Worm (Caenorhabditis elegans) whole organism, young adult: ENCODE results near the gene fbxa-5.

Experiments used
- B0261.1 ChIP-seq: sonication (generic microtip); optimal IDR thresholded peaks from 2 replicates; lab custom pipeline; 2016; ENCODE audit warnings: mild to moderate bottlenecking, missing genetic modification characterization, moderate library complexity, missing compliant biosample characterization
- B0336.3 ChIP-seq: fragments of 200-800 bp; sonication (Bioruptor generic); IDR thresholded peaks from 2 replicates; pipeline ENCODE4 v1.3.6; 2022; ENCODE audit warnings: missing genetic modification characterization, missing compliant biosample characterization
- C17E4.6 ChIP-seq: fragments of 200-800 bp; sonication (Bioruptor generic); IDR thresholded peaks from 2 replicates; pipeline ENCODE4 v1.3.6; 2022; ENCODE audit warnings: missing genetic modification reagents, missing genetic modification characterization, missing compliant biosample characterization
- F23B12.7 ChIP-seq: sonication (generic microtip); optimal IDR thresholded peaks from 2 replicates; lab custom pipeline; 2017; ENCODE audit warnings: missing genetic modification characterization, mild to moderate bottlenecking, missing compliant biosample characterization, antibody characterized with exemption, moderate library complexity; ENCODE audit not compliant: insufficient read depth
- F33H1.4 ChIP-seq: fragments of 200-800 bp; sonication (Bioruptor generic); IDR thresholded peaks from 2 replicates; pipeline ENCODE4 v1.3.6; 2022; ENCODE audit warnings: missing genetic modification reagents, missing genetic modification characterization, missing compliant biosample characterization
- F37B4.10 ChIP-seq: fragments of 200-800 bp; sonication (Bioruptor generic); IDR thresholded peaks from 2 replicates; pipeline ENCODE4 v1.3.6; 2022; ENCODE audit warnings: missing genetic modification characterization, missing compliant biosample characterization
- F49E8.2 ChIP-seq: sonication (generic microtip); optimal IDR thresholded peaks from 3 replicates; lab custom pipeline; 2017; ENCODE audit warnings: missing genetic modification characterization, mild to moderate bottlenecking, missing compliant biosample characterization, antibody characterized with exemption, moderate library complexity; ENCODE audit not compliant: insufficient read depth
- aptf-2 ChIP-seq: fragments of 200-800 bp; sonication (Bioruptor generic); conservative IDR thresholded peaks from 2 replicates; pipeline ENCODE4 v1.3.6; 2022; ENCODE audit warnings: missing genetic modification reagents, missing genetic modification characterization, missing compliant biosample characterization
- atf-7 ChIP-seq: sonication (generic microtip); optimal IDR thresholded peaks from 2 replicates; lab custom pipeline; 2017; ENCODE audit warnings: mild to moderate bottlenecking, missing genetic modification characterization, missing compliant biosample characterization
- athp-1 ChIP-seq: sonication (generic microtip); optimal IDR thresholded peaks from 2 replicates; lab custom pipeline; 2017; ENCODE audit warnings: mild to moderate bottlenecking, missing genetic modification characterization, missing compliant biosample characterization
- bed-2 ChIP-seq: fragments of 200-800 bp; sonication (Bioruptor generic); IDR thresholded peaks from 2 replicates; pipeline ENCODE4 v1.3.6; 2022; ENCODE audit warnings: missing genetic modification reagents, missing genetic modification characterization, missing compliant biosample characterization
- cebp-1 ChIP-seq, 2 experiments: fragments of 200-800 bp in 1 of 2; sonication (Bioruptor generic) in 1 of 2; sonication (generic microtip) in 1 of 2; IDR thresholded peaks in 1 of 2; optimal IDR thresholded peaks in 1 of 2; 2 replicates each; pipeline versions ENCODE4 v1.3.6 to Lab custom; 2017 to 2022; ENCODE audit warnings: missing compliant biosample characterization in 2 of 2, missing genetic modification characterization in 2 of 2, mild to moderate bottlenecking in 1 of 2, missing genetic modification reagents in 1 of 2, moderate library complexity in 1 of 2
- cebp-2 ChIP-seq: fragments of 200-800 bp; sonication (Bioruptor generic); IDR thresholded peaks from 2 replicates; pipeline ENCODE4 v1.3.6; 2022; ENCODE audit warnings: missing genetic modification characterization, missing compliant biosample characterization
- ceh-100 ChIP-seq: fragments of 200-800 bp; sonication (Bioruptor generic); IDR thresholded peaks from 2 replicates; pipeline ENCODE4 v1.3.6; 2022; ENCODE audit warnings: missing genetic modification reagents, missing genetic modification characterization, missing compliant biosample characterization
- ceh-27 ChIP-seq: fragments of 200-800 bp; sonication (Bioruptor generic); optimal IDR thresholded peaks from 2 replicates; lab custom pipeline; 2018; ENCODE audit warnings: mild to moderate bottlenecking, missing genetic modification characterization, moderate library complexity, missing compliant biosample characterization
- chd-7 ChIP-seq: sonication (generic microtip); optimal IDR thresholded peaks from 2 replicates; lab custom pipeline; 2016; ENCODE audit warnings: mild to moderate bottlenecking, missing genetic modification characterization, moderate library complexity, missing compliant biosample characterization
- die-1 ChIP-seq: sonication (generic microtip); optimal IDR thresholded peaks from 2 replicates; lab custom pipeline; 2016; ENCODE audit warnings: missing genotype, mild to moderate bottlenecking, missing genetic modification characterization, missing compliant biosample characterization
- dpl-1 ChIP-seq: fragments of 150-350 bp; optimal IDR thresholded peaks from 2 replicates; lab custom pipeline; 2014; ENCODE audit warnings: missing biosample characterization, missing genetic modification reagents, missing genetic modification characterization
- egrh-3 ChIP-seq: fragments of 200-800 bp; sonication (Bioruptor generic); IDR thresholded peaks from 2 replicates; pipeline ENCODE4 v1.3.6; 2022; ENCODE audit warnings: missing genetic modification reagents, missing genetic modification characterization, missing compliant biosample characterization
- gei-17 ChIP-seq: fragments of 200-800 bp; sonication (Bioruptor generic); optimal IDR thresholded peaks from 2 replicates; lab custom pipeline; 2018; ENCODE audit warnings: mild to moderate bottlenecking, missing genetic modification characterization, missing compliant biosample characterization
- him-1 ChIP-seq: sonication (generic microtip); optimal IDR thresholded peaks from 2 replicates; lab custom pipeline; 2016; ENCODE audit warnings: missing genotype, missing genetic modification reagents, missing genetic modification characterization, missing compliant biosample characterization
- hlh-26 ChIP-seq: fragments of 200-800 bp; sonication (Bioruptor generic); conservative IDR thresholded peaks from 2 replicates; pipeline ENCODE4 v1.3.6; 2022; ENCODE audit warnings: missing genetic modification reagents, missing genetic modification characterization, missing compliant biosample characterization
- hrde-1 ChIP-seq: sonication (generic microtip); optimal IDR thresholded peaks from 2 replicates; lab custom pipeline; 2016; ENCODE audit warnings: missing genetic modification characterization, mild to moderate bottlenecking, missing compliant biosample characterization, moderate library complexity, missing genotype, missing genetic modification reagents, borderline replicate concordance
- hsf-1 ChIP-seq: fragments of 200-800 bp; sonication (Bioruptor generic); IDR thresholded peaks from 2 replicates; pipeline ENCODE4 v1.3.6; 2022; ENCODE audit warnings: missing genetic modification reagents, missing genetic modification characterization, missing compliant biosample characterization
- lag-1 ChIP-seq: fragments of 200-800 bp; sonication (Bioruptor generic); IDR thresholded peaks from 2 replicates; pipeline ENCODE4 v1.3.6; 2022; ENCODE audit warnings: missing genetic modification reagents, missing genetic modification characterization, missing compliant biosample characterization
- lin-35 ChIP-seq, 3 experiments: fragments of 150-350 bp in 2 of 3; sonication (generic microtip) in 1 of 3; optimal IDR thresholded peaks; 2 replicates each; lab custom pipeline; 2014 to 2018; ENCODE audit warnings: missing biosample characterization in 3 of 3, missing genetic modification characterization in 3 of 3, missing genetic modification reagents in 3 of 3
- lir-1 ChIP-seq: fragments of 200-800 bp; sonication (Bioruptor generic); conservative IDR thresholded peaks from 2 replicates; pipeline ENCODE4 v1.3.6; 2022; ENCODE audit warnings: missing genetic modification reagents, missing genetic modification characterization, missing compliant biosample characterization
- lsl-1 ChIP-seq: fragments of 200-800 bp; sonication (Bioruptor generic); optimal IDR thresholded peaks from 2 replicates; lab custom pipeline; 2018; ENCODE audit warnings: mild to moderate bottlenecking, missing genetic modification characterization, moderate library complexity, missing compliant biosample characterization
- lsy-27 ChIP-seq: sonication (generic microtip); optimal IDR thresholded peaks from 2 replicates; lab custom pipeline; 2017; ENCODE audit warnings: missing genetic modification characterization, mild to moderate bottlenecking, missing compliant biosample characterization, antibody characterized with exemption, missing genotype, borderline replicate concordance; ENCODE audit not compliant: insufficient read depth
- madf-3 ChIP-seq: fragments of 200-800 bp; sonication (Bioruptor generic); IDR thresholded peaks from 2 replicates; pipeline ENCODE4 v1.3.6; 2022; ENCODE audit warnings: missing genetic modification reagents, missing genetic modification characterization, missing compliant biosample characterization
- nfya-2 ChIP-seq: fragments of 200-800 bp; sonication (Bioruptor generic); IDR thresholded peaks from 2 replicates; pipeline ENCODE4 v1.3.6; 2022; ENCODE audit warnings: missing genetic modification reagents, missing genetic modification characterization, missing compliant biosample characterization
- nhr-80 ChIP-seq: sonication (generic microtip); optimal IDR thresholded peaks from 2 replicates; lab custom pipeline; 2016; ENCODE audit warnings: missing genetic modification characterization, missing compliant biosample characterization
- rcor-1 ChIP-seq: fragments of 200-800 bp; sonication (Bioruptor generic); IDR thresholded peaks from 2 replicates; pipeline ENCODE4 v1.3.6; 2022; ENCODE audit warnings: missing genetic modification reagents, missing genetic modification characterization, missing compliant biosample characterization
- rpc-1 ChIP-seq, 2 experiments: fragments of 150-350 bp in 1 of 2; sonication (generic microtip) in 1 of 2; optimal IDR thresholded peaks; 2 replicates each; lab custom pipeline; 2014 to 2018; ENCODE audit warnings: missing biosample characterization in 1 of 2, missing genetic modification characterization in 1 of 2, missing genetic modification reagents in 1 of 2, missing genotype in 1 of 2
- snpc-1.1 ChIP-seq: sonication (generic microtip); optimal IDR thresholded peaks from 2 replicates; lab custom pipeline; 2017; ENCODE audit warnings: missing genetic modification characterization, mild to moderate bottlenecking, missing compliant biosample characterization, antibody characterized with exemption, moderate library complexity, missing genotype, missing genetic modification reagents; ENCODE audit not compliant: insufficient read depth
- snpc-1.3 ChIP-seq: sonication (generic microtip); optimal IDR thresholded peaks from 2 replicates; lab custom pipeline; 2017; ENCODE audit warnings: missing genetic modification characterization, mild to moderate bottlenecking, missing compliant biosample characterization, antibody characterized with exemption, moderate library complexity, missing genotype, missing genetic modification reagents; ENCODE audit not compliant: insufficient read depth
- snpc-4 ChIP-seq, 5 experiments: fragments of 150-350 bp in 1 of 5; sonication (generic microtip) in 4 of 5; optimal IDR thresholded peaks; 2 replicates each; lab custom pipeline; 2014 to 2018; ENCODE audit warnings: missing genetic modification characterization in 5 of 5, missing biosample characterization in 3 of 5, antibody characterized with exemption in 2 of 5, mild to moderate bottlenecking in 2 of 5, missing compliant biosample characterization in 2 of 5, missing genotype in 2 of 5, moderate library complexity in 2 of 5, missing genetic modification reagents in 1 of 5
- sptf-2 ChIP-seq: fragments of 200-800 bp; sonication (Bioruptor generic); optimal IDR thresholded peaks from 2 replicates; lab custom pipeline; 2018; ENCODE audit warnings: mild to moderate bottlenecking, missing genetic modification characterization, missing compliant biosample characterization
- zfh-2 ChIP-seq: fragments of 200-800 bp; sonication (Bioruptor generic); conservative IDR thresholded peaks from 2 replicates; pipeline ENCODE4 v1.3.6; 2022; ENCODE audit warnings: missing genetic modification reagents, missing genetic modification characterization, missing compliant biosample characterization
- ztf-28 ChIP-seq: fragments of 200-800 bp; sonication (Bioruptor generic); IDR thresholded peaks from 2 replicates; pipeline ENCODE4 v1.3.6; 2022; ENCODE audit warnings: missing genetic modification reagents, missing genetic modification characterization, missing compliant biosample characterization

The fbxa-5 gene

ce11 chrIII:1311367-1311766, 28.8 kb downstream of the fbxa-5 start:
- TF ChIP-seq rpc-1 (optimal IDR thresholded peaks at IDR 0.05; lab: Kevin White, UChicago) (no peak), rpc-1 (tag; optimal IDR thresholded peaks at IDR 0.05; lab: Kevin White, UChicago) (no peak), dpl-1 (GFP tag; lab: Kevin White, UChicago) (no peak), madf-3 (no peak), chd-7 (tag; lab: Kevin White, UChicago) (no peak), snpc-4 (GFP tag; optimal IDR thresholded peaks at IDR 0.05; lab: Kevin White, UChicago) (peak; percentile 46), snpc-4 (tag; optimal IDR thresholded peaks at IDR 0.05; lab: Kevin White, UChicago) (peak in 2 of 4 experiments; percentile 68 to 85), lir-1 (GFP tag; lab: Robert Waterston, UW) (no peak), sptf-2 (no peak), lin-35 (GFP tag; optimal IDR thresholded peaks at IDR 0.05; lab: Kevin White, UChicago) (no peak), nfya-2 (GFP tag; lab: Robert Waterston, UW) (no peak), C17E4.6 (GFP tag; lab: Robert Waterston, UW) (no peak), hsf-1 (GFP tag; lab: Robert Waterston, UW) (no peak), atf-7 (tag; lab: Kevin White, UChicago) (no peak), snpc-1.1 (tag; lab: Kevin White, UChicago) (peak; percentile 61), lsl-1 (no peak), athp-1 (tag; lab: Kevin White, UChicago) (no peak), rcor-1 (GFP tag; lab: Robert Waterston, UW) (no peak)

DNA sequence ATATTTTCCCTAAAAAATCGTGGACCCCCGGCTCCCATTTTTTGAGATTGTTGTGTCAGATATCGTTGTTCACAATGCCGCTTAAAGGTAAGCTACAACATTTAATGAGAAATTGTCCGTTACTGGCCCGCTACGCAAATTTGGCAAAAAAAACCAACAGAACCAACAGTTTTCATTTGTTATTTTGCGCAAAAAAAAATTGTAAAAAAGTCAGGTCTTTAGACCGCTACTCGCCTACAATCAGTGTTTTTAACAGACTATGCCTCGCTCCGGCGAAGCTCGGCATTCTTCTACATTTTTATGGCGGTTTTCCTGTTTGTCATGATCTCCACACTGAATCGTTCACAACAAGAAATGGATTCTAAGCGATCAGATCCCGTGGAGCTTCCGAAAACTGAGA, 31.3 kb downstream of the fbxa-5 start, which contains the start of gene Y82E9BL.12:
TSS of gene Y82E9BL.12 (plus strand) at position 301 of the 400 bp plus-strand sequence.
- TF ChIP-seq ceh-100 (GFP tag; lab: Robert Waterston, UW) (no peak), aptf-2 (GFP tag; lab: Robert Waterston, UW) (no peak), B0261.1 (no peak), F37B4.10 (GFP tag; lab: Robert Waterston, UW) (no peak), hlh-26 (no peak), ztf-28 (no peak), F33H1.4 (GFP tag; lab: Robert Waterston, UW) (no peak), cebp-2 (GFP tag; lab: Robert Waterston, UW) (no peak), die-1 (no peak), zfh-2 (GFP tag; lab: Robert Waterston, UW) (no peak), hsf-1 (GFP tag; lab: Robert Waterston, UW) (no peak), lsy-27 (no peak), bed-2 (GFP tag; lab: Robert Waterston, UW) (no peak), chd-7 (tag; lab: Kevin White, UChicago) (no peak), F23B12.7 (tag; lab: Kevin White, UChicago) (no peak), egrh-3 (GFP tag; lab: Robert Waterston, UW) (no peak), athp-1 (tag; lab: Kevin White, UChicago) (no peak), lag-1 (GFP tag; lab: Robert Waterston, UW) (no peak), gei-17 (GFP tag; lab: Kevin White, UChicago) (no peak)

- no peak for TF ChIP-seq snpc-1.3 (tag; lab: Kevin White, UChicago)
- peak; percentile 36 for TF ChIP-seq nhr-80 (tag; lab: Kevin White, UChicago)
- TF ChIP-seq ceh-27 (GFP tag; lab: Kevin White, UChicago): no peak
- no peak for TF ChIP-seq hrde-1
- no peak for TF ChIP-seq F49E8.2 (tag; lab: Kevin White, UChicago)
- TF ChIP-seq B0336.3: no peak
- no peak for TF ChIP-seq zfh-2 (GFP tag; lab: Robert Waterston, UW)
- peak; percentile 91 for TF ChIP-seq cebp-1 (GFP tag; IDR thresholded peaks at IDR 0.05; lab: Robert Waterston, UW)
- peak; percentile 93 for TF ChIP-seq cebp-1 (tag; optimal IDR thresholded peaks at IDR 0.05; lab: Kevin White, UChicago)
- TF ChIP-seq him-1 (tag; lab: Kevin White, UChicago): no peak
These were observed 31.9 kb downstream of the fbxa-5 start, which contains the start of gene fbxa-79 for ce11 chrIII:1308209-1308608. Gene fbxa-79, minus strand, starts transcription at chrIII:1308294.
